Fruit fly (Drosophila melanogaster): ENCODE data around the gene PKD.

PKD gene

DNA sequence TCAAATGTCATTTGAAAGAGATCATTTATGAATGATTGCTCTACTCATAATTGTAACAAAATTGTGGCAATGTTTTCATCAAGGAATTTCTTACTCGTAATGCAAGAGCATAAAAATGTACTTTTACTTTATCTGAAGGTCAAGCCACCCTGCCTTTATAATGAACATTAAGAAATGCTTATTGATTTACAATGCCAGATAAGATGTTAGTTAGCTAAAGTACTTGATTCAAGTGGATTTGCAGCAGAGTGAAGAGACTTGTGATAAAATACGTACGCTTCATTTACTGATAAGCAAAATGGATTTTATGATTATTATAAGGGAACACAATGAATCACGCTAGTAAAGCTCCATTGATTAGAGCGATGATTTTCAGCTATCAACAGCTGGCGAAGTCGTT lies 22.4 kb downstream of the PKD start:
- no peak for TF ChIP-seq CG8159 (tag; optimal IDR thresholded peaks at IDR 0.05)
- TF ChIP-seq Pif1B (GFP tag; optimal IDR thresholded peaks at IDR 0.05), result no peak
- TF ChIP-seq CG4496 (GFP tag; IDR thresholded peaks at IDR 0.05), result no peak
- no peak for TF ChIP-seq CG17806 (tag; optimal IDR thresholded peaks at IDR 0.05)
- TF ChIP-seq Ets98B (GFP tag; IDR thresholded peaks at IDR 0.05), result no peak
- TF ChIP-seq Snoo (tag; optimal IDR thresholded peaks at IDR 0.05), result no peak
- TF ChIP-seq CG8301 (tag; optimal IDR thresholded peaks at IDR 0.05), result no peak
- no peak for TF ChIP-seq D1 (tag; optimal IDR thresholded peaks at IDR 0.05)
- no peak for TF ChIP-seq CG15710 (tag; optimal IDR thresholded peaks at IDR 0.05)
- no peak for TF ChIP-seq CG32121 (GFP tag; IDR thresholded peaks at IDR 0.05)
- no peak for TF ChIP-seq CG10348 (GFP tag; IDR thresholded peaks at IDR 0.05)
- no peak for TF ChIP-seq EcR (GFP tag; optimal IDR thresholded peaks at IDR 0.05)
- TF ChIP-seq fd96Ca (GFP tag; IDR thresholded peaks at IDR 0.05), result no peak
- no peak for TF ChIP-seq gl (tag; optimal IDR thresholded peaks at IDR 0.05)
- TF ChIP-seq CG34367 (tag; optimal IDR thresholded peaks at IDR 0.05), result no peak
- no peak for TF ChIP-seq CG12605 (GFP tag; IDR thresholded peaks at IDR 0.05)
- TF ChIP-seq rn (GFP tag; IDR thresholded peaks at IDR 0.05), result no peak

DNA sequence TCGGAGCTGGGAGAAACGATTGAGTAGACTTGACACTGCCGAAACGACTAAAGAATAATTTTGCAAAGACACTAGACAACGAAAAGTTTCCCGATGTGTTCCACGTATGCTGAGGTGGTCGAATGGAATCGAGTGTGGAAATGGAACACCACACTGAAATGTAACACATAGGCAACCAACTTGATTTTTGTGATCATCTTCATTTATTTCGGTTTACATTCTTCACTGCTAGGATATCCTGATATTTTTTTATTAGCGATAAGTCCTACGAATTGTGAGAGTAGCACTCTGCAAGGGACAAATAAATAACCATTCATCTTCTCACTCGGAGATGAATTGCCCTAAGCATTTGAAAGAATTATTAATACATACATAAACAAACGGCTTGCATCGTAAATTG lies 25.5 kb downstream of the PKD start, which contains the start of gene CG7131:
TSS of gene CG7131 (minus strand) at position 101 of the 400 bp plus-strand sequence.
- TF ChIP-seq CG10348 (GFP tag; IDR thresholded peaks at IDR 0.05), result no peak
- TF ChIP-seq CG8301 (tag; optimal IDR thresholded peaks at IDR 0.05), result no peak
- no peak for TF ChIP-seq Ets98B (GFP tag; IDR thresholded peaks at IDR 0.05)
- TF ChIP-seq CG34367 (tag; optimal IDR thresholded peaks at IDR 0.05), result no peak

DNA sequence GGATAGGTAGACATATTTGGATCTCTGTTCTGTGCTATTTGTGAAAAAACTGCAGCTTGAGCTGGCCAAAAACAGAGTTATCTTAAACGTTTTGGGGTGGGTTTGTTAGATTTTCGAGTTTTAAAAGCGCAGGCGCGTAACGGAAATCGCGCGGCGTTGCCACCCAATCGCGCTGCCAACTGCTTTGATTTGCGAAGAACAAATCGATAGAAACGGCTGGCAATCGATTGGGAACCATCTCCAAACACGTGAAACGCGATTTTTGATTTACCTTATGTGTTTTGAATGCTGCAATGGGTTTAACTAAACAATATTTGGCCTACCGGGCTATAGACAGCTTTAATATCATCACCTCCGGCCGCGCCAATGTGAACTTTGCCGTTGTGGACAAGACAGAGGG lies 30.8 kb downstream of the PKD start, which contains the start of the genes CG14312 and CG8064:
TSS of gene CG14312 (minus strand) at position 88 of the 400 bp plus-strand sequence.
TSS of gene CG8064 (plus strand) at position 220 of the 400 bp plus-strand sequence.
- TF ChIP-seq D1 (tag; optimal IDR thresholded peaks at IDR 0.05) (no peak), Pif1A (GFP tag; optimal IDR thresholded peaks at IDR 0.05) (no peak)

DNA sequence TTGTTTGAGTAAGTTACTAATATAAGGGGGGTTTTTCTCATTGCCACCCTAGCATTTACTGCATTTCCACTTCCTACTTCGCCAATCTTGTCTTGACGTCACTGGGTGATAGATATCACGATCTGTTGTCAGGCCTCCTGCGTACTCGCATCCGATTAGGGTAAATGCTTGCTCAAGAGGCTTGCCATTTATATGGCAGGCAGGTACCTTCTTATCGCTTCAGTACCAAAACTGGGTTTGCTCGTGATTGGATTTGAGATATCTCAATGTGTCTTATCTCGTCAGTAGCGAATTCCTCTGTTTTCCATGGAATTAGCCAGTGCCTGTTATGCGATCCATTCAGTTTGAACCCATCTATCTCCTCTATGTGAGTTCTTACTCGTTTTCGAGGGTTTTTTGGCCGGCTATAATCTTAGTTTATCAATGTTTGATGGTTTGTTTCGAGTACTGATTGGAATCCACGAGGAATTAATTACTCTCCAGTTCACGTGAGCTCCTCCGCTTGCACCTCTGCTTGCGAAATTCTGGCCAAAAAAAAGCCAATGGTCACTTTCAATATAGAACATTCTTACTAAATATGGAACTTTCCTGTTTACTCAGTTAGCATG lies 33.2 kb downstream of the PKD start:
- TF ChIP-seq CG4496 (GFP tag; IDR thresholded peaks at IDR 0.05) (no peak), CG15710 (tag; optimal IDR thresholded peaks at IDR 0.05) (no peak), CG14655 (GFP tag; optimal IDR thresholded peaks at IDR 0.05) (no peak), CG32121 (GFP tag; IDR thresholded peaks at IDR 0.05) (no peak), EcR (GFP tag; optimal IDR thresholded peaks at IDR 0.05) (no peak), CG8159 (tag; optimal IDR thresholded peaks at IDR 0.05) (no peak), CG13204 (GFP tag; optimal IDR thresholded peaks at IDR 0.05) (no peak), CG34367 (tag; optimal IDR thresholded peaks at IDR 0.05) (no peak)

DNA sequence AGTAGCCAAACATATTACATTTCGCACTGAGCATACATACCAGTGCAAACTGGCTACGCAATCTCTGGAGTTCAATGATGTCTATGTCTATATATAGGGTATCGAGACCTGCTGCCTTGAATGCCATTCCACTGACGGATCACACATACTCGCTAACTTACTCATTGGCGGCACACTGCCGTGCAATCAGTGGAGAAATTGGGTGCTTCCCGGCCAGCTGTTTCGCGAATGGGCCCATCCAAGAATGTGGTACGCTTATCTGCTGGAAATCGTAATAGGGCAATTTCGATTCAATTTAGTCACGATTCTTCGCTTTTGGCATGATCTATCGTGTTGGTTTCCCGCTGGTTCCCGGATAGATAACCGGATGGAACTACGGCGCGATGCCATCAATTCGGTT lies 34.1 kb downstream of the PKD start:
- TF ChIP-seq rn (GFP tag; IDR thresholded peaks at IDR 0.05) (no peak), EcR (GFP tag; optimal IDR thresholded peaks at IDR 0.05) (peak; percentile 58)

DNA sequence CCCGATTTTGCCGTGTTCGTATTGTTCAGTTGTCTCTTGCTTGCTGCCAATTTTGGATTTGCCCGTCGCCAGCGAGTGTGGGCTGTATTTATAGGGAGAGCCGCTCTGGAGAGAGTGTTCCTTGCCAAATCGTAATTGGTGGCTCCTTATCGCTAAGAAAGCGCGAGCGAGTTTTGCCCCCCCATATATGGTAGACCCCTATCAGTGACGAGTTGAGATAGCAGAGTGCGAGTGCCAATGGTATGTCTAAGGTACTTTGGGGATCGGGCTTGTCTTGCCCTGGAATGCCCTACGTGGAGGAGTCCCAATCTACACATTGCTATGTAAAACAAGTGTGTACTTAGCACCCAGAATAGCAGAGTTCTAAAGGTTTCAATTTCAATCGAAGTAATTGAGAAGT lies 34.7 kb downstream of the PKD start, which contains the start of gene CG7142:
TSS of gene CG7142 (minus strand) at position 29 of the 400 bp plus-strand sequence.
- no peak for TF ChIP-seq CG34367 (tag; optimal IDR thresholded peaks at IDR 0.05)
- no peak for TF ChIP-seq Pif1B (GFP tag; optimal IDR thresholded peaks at IDR 0.05)
- no peak for TF ChIP-seq CG9948 (tag; optimal IDR thresholded peaks at IDR 0.05)
- no peak for TF ChIP-seq Pif1A (GFP tag; optimal IDR thresholded peaks at IDR 0.05)
- TF ChIP-seq CG17806 (tag; optimal IDR thresholded peaks at IDR 0.05), result no peak
- no peak for TF ChIP-seq CG32121 (GFP tag; IDR thresholded peaks at IDR 0.05)
- no peak for TF ChIP-seq CG13204 (GFP tag; optimal IDR thresholded peaks at IDR 0.05)
- TF ChIP-seq EcR (GFP tag; optimal IDR thresholded peaks at IDR 0.05), result no peak
- TF ChIP-seq CG4496 (GFP tag; IDR thresholded peaks at IDR 0.05), result no peak
- no peak for TF ChIP-seq CG10348 (GFP tag; IDR thresholded peaks at IDR 0.05)
- TF ChIP-seq Ets98B (GFP tag; IDR thresholded peaks at IDR 0.05), result no peak
- no peak for TF ChIP-seq fd96Ca (GFP tag; IDR thresholded peaks at IDR 0.05)
- no peak for TF ChIP-seq gl (tag; optimal IDR thresholded peaks at IDR 0.05)
- no peak for TF ChIP-seq CG14655 (GFP tag; optimal IDR thresholded peaks at IDR 0.05)

DNA sequence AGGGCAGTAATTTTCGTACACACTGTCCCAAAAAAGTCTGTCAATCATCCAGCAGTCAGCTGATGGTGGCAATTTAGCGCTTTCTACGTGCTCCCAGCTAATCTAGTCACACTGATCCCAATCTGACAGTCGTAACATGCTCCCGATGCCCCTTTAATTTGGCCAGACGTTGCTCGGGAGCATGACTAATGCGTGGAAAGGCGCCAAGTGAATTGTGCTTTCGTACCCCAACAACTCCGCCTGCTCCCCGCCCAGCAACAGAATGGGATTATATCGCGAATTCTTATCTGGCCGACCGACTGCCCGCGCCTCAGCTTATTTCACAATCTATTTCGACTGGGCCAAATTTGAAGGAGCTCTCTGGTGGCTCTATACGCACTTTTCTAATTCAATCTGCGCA lies 36.8 kb downstream of the PKD start:
- TF ChIP-seq Ets98B (GFP tag; IDR thresholded peaks at IDR 0.05) (no peak), rn (GFP tag; IDR thresholded peaks at IDR 0.05) (no peak), fd96Ca (GFP tag; IDR thresholded peaks at IDR 0.05) (no peak), CG14655 (GFP tag; optimal IDR thresholded peaks at IDR 0.05) (no peak), CG4496 (GFP tag; IDR thresholded peaks at IDR 0.05) (no peak), gl (tag; optimal IDR thresholded peaks at IDR 0.05) (no peak), CG32121 (GFP tag; IDR thresholded peaks at IDR 0.05) (0 out of 2 replicates have a peak, but pooled peaks have one; percentile 33)

DNA sequence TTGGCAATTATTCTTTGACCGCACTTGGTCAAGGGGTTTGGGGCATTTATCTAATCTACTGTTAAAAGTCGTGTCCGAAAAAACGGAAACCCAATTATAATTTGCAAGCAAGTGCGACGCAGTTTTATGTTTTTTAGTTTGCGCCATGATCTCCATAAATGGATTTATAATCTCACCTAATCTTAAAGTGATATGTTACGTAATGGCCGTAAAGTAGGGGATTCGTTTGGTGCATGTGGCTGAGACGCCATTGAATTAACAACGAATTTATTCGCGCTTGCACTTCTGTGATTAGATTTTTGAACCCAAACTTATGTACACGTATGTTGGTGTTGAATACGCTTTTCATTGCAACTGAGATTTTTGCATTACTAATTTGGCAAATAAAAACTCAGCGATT lies 37.5 kb downstream of the PKD start:
- no peak for TF ChIP-seq CG32121 (GFP tag; IDR thresholded peaks at IDR 0.05)
- no peak for TF ChIP-seq CG14655 (GFP tag; optimal IDR thresholded peaks at IDR 0.05)
- no peak for TF ChIP-seq fd96Ca (GFP tag; IDR thresholded peaks at IDR 0.05)
- no peak for TF ChIP-seq Pif1B (GFP tag; optimal IDR thresholded peaks at IDR 0.05)
- TF ChIP-seq CG15710 (tag; optimal IDR thresholded peaks at IDR 0.05), result no peak
- no peak for TF ChIP-seq CG9948 (tag; optimal IDR thresholded peaks at IDR 0.05)
- TF ChIP-seq rn (GFP tag; IDR thresholded peaks at IDR 0.05), result no peak
- no peak for TF ChIP-seq CG8301 (tag; optimal IDR thresholded peaks at IDR 0.05)
- TF ChIP-seq CG34367 (tag; optimal IDR thresholded peaks at IDR 0.05), result no peak
- TF ChIP-seq CG8159 (tag; optimal IDR thresholded peaks at IDR 0.05), result no peak
- TF ChIP-seq CG4496 (GFP tag; IDR thresholded peaks at IDR 0.05), result no peak
- TF ChIP-seq D1 (tag; optimal IDR thresholded peaks at IDR 0.05), result no peak
- TF ChIP-seq Pif1A (GFP tag; optimal IDR thresholded peaks at IDR 0.05), result no peak
- no peak for TF ChIP-seq EcR (GFP tag; optimal IDR thresholded peaks at IDR 0.05)
- TF ChIP-seq CG12605 (GFP tag; IDR thresholded peaks at IDR 0.05), result no peak
- TF ChIP-seq Snoo (tag; optimal IDR thresholded peaks at IDR 0.05), result no peak

All from whole organism, pupa.